Worm (Caenorhabditis elegans) whole organism, young adult: ENCODE results near the gene T22B2.2.

Experiments
- lin-35 ChIP-seq, 3 experiments: fragments of 150-350 bp in 2 of 3; sonication (generic microtip) in 1 of 3; optimal IDR thresholded peaks; 2 replicates each; lab custom pipeline; 2014 to 2018; ENCODE audit warnings: missing biosample characterization in 3 of 3, missing genetic modification characterization in 3 of 3, missing genetic modification reagents in 3 of 3
- sea-2 ChIP-seq: fragments of 200-800 bp; sonication (Bioruptor generic); IDR thresholded peaks from 2 replicates; pipeline ENCODE4 v1.3.6; 2022; ENCODE audit warnings: missing genetic modification characterization, missing compliant biosample characterization
- unc-62 ChIP-seq: fragments of 150-350 bp; optimal IDR thresholded peaks from 2 replicates; lab custom pipeline; 2014; ENCODE audit warnings: missing biosample characterization, missing genetic modification reagents, missing genetic modification characterization

DNA sequence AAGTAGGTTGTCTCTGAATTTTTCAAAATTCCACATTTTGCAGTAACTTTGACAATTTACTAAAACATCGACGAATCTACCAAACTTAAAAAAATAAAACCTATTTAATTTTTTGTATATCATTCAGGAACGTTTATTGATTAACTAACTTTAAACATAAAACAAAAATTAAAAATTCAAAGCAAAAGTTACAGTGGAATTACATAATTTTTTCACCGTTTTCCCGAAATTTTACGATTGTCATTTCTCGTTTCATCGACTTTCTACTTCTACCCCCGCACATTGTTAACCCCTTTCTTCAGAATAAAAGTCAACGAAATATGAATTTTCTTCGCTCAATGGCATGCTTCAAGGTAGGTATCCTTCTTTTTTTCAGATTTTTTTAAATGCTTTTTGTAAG is 42.0 kb upstream of the T22B2.2 start, which contains the start of gene F47F2.1:
- no peak for TF ChIP-seq sea-2 (GFP tag; lab: Robert Waterston, UW)
- TF ChIP-seq unc-62 (GFP tag; lab: Kevin White, UChicago) = no peak
- no peak for TF ChIP-seq lin-35 (GFP tag; optimal IDR thresholded peaks at IDR 0.05; lab: Kevin White, UChicago)
